Worm (Caenorhabditis elegans) whole organism, L4 larva: ENCODE measurements around the gene srh-276.

Experiments
- F10B5.3 ChIP-seq: sonication (generic microtip); optimal IDR thresholded peaks from 2 replicates; lab custom pipeline; 2016; ENCODE audit warnings: mild to moderate bottlenecking, missing genetic modification characterization, missing compliant biosample characterization
- F26F4.8 ChIP-seq: fragments of 200-800 bp; sonication (Bioruptor generic); conservative IDR thresholded peaks from 2 replicates; pipeline ENCODE4 v1.3.6; 2022; ENCODE audit warnings: missing genetic modification characterization, missing compliant biosample characterization
- F44E2.7 ChIP-seq: fragments of 200-800 bp; sonication (Bioruptor generic); IDR thresholded peaks from 2 replicates; pipeline ENCODE4 v2.1.2; 2022; ENCODE audit warnings: missing genetic modification characterization, missing compliant biosample characterization
- T26A8.4 ChIP-seq: fragments of 200-800 bp; sonication (Bioruptor generic); IDR thresholded peaks from 2 replicates; pipeline ENCODE4 v1.3.6; 2022; ENCODE audit warnings: missing genetic modification characterization, missing compliant biosample characterization
- Y105C5A.15 ChIP-seq: fragments of 200-800 bp; sonication (Bioruptor generic); IDR thresholded peaks from 2 replicates; pipeline ENCODE4 v1.3.6; 2022; ENCODE audit warnings: missing genetic modification characterization, missing compliant biosample characterization
- Y5F2A.4 ChIP-seq: fragments of 200-800 bp; sonication (Bioruptor generic); optimal IDR thresholded peaks from 2 replicates; lab custom pipeline; 2018; ENCODE audit warnings: mild to moderate bottlenecking, missing genetic modification characterization, missing compliant biosample characterization
- ZK337.2 ChIP-seq: fragments of 200-800 bp; sonication (Bioruptor generic); IDR thresholded peaks from 2 replicates; pipeline ENCODE4 v1.3.6; 2022; ENCODE audit warnings: missing genetic modification reagents, missing genetic modification characterization, missing compliant biosample characterization
- ZK546.5 ChIP-seq, 2 experiments: sonication (generic microtip); optimal IDR thresholded peaks; 2 replicates each; lab custom pipeline; 2017; ENCODE audit warnings: missing biosample characterization in 2 of 2, missing genetic modification characterization in 2 of 2
- arid-1 ChIP-seq: fragments of 200-800 bp; sonication (Bioruptor generic); conservative IDR thresholded peaks from 2 replicates; pipeline ENCODE4 v1.3.6; 2022; ENCODE audit warnings: missing genetic modification reagents, missing genetic modification characterization, missing compliant biosample characterization
- attf-4 ChIP-seq: sonication (generic microtip); optimal IDR thresholded peaks from 3 replicates; lab custom pipeline; 2017; ENCODE audit warnings: missing biosample characterization, missing genetic modification characterization
- ceh-20 ChIP-seq: fragments of 200-800 bp; sonication (Bioruptor generic); IDR thresholded peaks from 2 replicates; pipeline ENCODE4 v1.3.6; 2022; ENCODE audit warnings: missing genetic modification reagents, missing genetic modification characterization, missing compliant biosample characterization
- ceh-82 ChIP-seq: sonication (generic microtip); optimal IDR thresholded peaks from 2 replicates; lab custom pipeline; 2017; ENCODE audit warnings: missing biosample characterization, missing genetic modification characterization
- ctbp-1 ChIP-seq: fragments of 200-800 bp; sonication (Bioruptor generic); IDR thresholded peaks from 2 replicates; pipeline ENCODE4 v1.3.6; 2022; ENCODE audit warnings: missing genetic modification reagents, missing genetic modification characterization, missing compliant biosample characterization
- daf-16 ChIP-seq, 3 experiments: sonication (generic microtip); optimal IDR thresholded peaks; 2 replicates each; lab custom pipeline; 2016 to 2017; ENCODE audit warnings: missing genetic modification characterization in 3 of 3, missing genetic modification reagents in 3 of 3, mild to moderate bottlenecking in 2 of 3, missing compliant biosample characterization in 2 of 3, missing biosample characterization in 1 of 3, moderate library complexity in 1 of 3
- dmd-6 ChIP-seq: fragments of 200-800 bp; sonication (Bioruptor generic); IDR thresholded peaks from 2 replicates; pipeline ENCODE4 v1.3.6; 2022; ENCODE audit warnings: missing genetic modification reagents, missing genetic modification characterization, missing compliant biosample characterization
- dpl-1 ChIP-seq: fragments of 150-350 bp; optimal IDR thresholded peaks from 2 replicates; lab custom pipeline; 2014; ENCODE audit warnings: missing biosample characterization, missing genetic modification reagents, missing genetic modification characterization
- egl-43 ChIP-seq: fragments of 200-800 bp; sonication (Bioruptor generic); IDR thresholded peaks from 2 replicates; pipeline ENCODE4 v1.3.6; 2022; ENCODE audit warnings: missing genetic modification reagents, missing genetic modification characterization, missing compliant biosample characterization
- fkh-10 ChIP-seq: fragments of 150-350 bp; optimal IDR thresholded peaks from 2 replicates; lab custom pipeline; 2014; ENCODE audit warnings: missing biosample characterization, missing genetic modification reagents, missing genetic modification characterization
- gei-8 ChIP-seq: fragments of 200-800 bp; sonication (Bioruptor generic); optimal IDR thresholded peaks from 2 replicates; lab custom pipeline; 2018; ENCODE audit warnings: mild to moderate bottlenecking, missing genetic modification characterization, missing compliant biosample characterization
- hlh-11 ChIP-seq: fragments of 200-800 bp; sonication (Bioruptor generic); optimal IDR thresholded peaks from 2 replicates; lab custom pipeline; 2018; ENCODE audit warnings: mild to moderate bottlenecking, missing genetic modification characterization, missing compliant biosample characterization
- hlh-30 ChIP-seq: sonication (generic microtip); optimal IDR thresholded peaks from 2 replicates; lab custom pipeline; 2017; ENCODE audit warnings: antibody characterized with exemption, mild to moderate bottlenecking, missing genetic modification characterization, missing compliant biosample characterization; ENCODE audit not compliant: insufficient read depth
- hmg-1.1 ChIP-seq: fragments of 200-800 bp; sonication (Bioruptor generic); IDR thresholded peaks from 2 replicates; pipeline ENCODE4 v1.3.6; 2022; ENCODE audit warnings: missing genetic modification reagents, missing genetic modification characterization, missing compliant biosample characterization
- lim-7 ChIP-seq: fragments of 200-800 bp; sonication (Bioruptor generic); IDR thresholded peaks from 2 replicates; pipeline ENCODE4 v1.3.6; 2022; ENCODE audit warnings: missing genetic modification characterization, missing compliant biosample characterization
- lin-1 ChIP-seq: fragments of 200-800 bp; sonication (Bioruptor generic); IDR thresholded peaks from 2 replicates; pipeline ENCODE4 v1.3.6; 2022; ENCODE audit warnings: missing genetic modification reagents, missing genetic modification characterization, missing compliant biosample characterization
- lin-13 ChIP-seq: fragments of 150-350 bp; optimal IDR thresholded peaks from 2 replicates; lab custom pipeline; 2014; ENCODE audit warnings: missing biosample characterization, missing genetic modification reagents, missing genetic modification characterization
- lsy-2 ChIP-seq, 2 experiments: fragments of 150-350 bp in 1 of 2; sonication (generic microtip) in 1 of 2; optimal IDR thresholded peaks; 2 replicates each; lab custom pipeline; 2014 to 2017; ENCODE audit warnings: missing biosample characterization in 2 of 2, missing genetic modification characterization in 2 of 2
- mes-2 ChIP-seq: sonication (generic microtip); optimal IDR thresholded peaks from 2 replicates; lab custom pipeline; 2016; ENCODE audit warnings: missing genotype, mild to moderate bottlenecking, missing genetic modification characterization, missing compliant biosample characterization; ENCODE audit not compliant: poor library complexity, severe bottlenecking
- nhr-10 ChIP-seq: fragments of 150-350 bp; optimal IDR thresholded peaks from 2 replicates; lab custom pipeline; 2014; ENCODE audit warnings: missing biosample characterization, missing genetic modification characterization
- nhr-102 ChIP-seq: sonication (generic microtip); optimal IDR thresholded peaks from 2 replicates; lab custom pipeline; 2016; ENCODE audit warnings: mild to moderate bottlenecking, missing genetic modification characterization, moderate library complexity, missing compliant biosample characterization
- nhr-237 ChIP-seq: sonication (generic microtip); optimal IDR thresholded peaks from 2 replicates; lab custom pipeline; 2017; ENCODE audit warnings: missing biosample characterization, missing genetic modification characterization
- nhr-28 ChIP-seq: fragments of 150-350 bp; optimal IDR thresholded peaks from 2 replicates; lab custom pipeline; 2014; ENCODE audit warnings: missing biosample characterization, missing genetic modification characterization
- nhr-41 ChIP-seq: fragments of 200-800 bp; sonication (Bioruptor generic); IDR thresholded peaks from 2 replicates; pipeline ENCODE4 v1.3.6; 2022; ENCODE audit warnings: missing genetic modification reagents, missing genetic modification characterization, missing compliant biosample characterization
- nhr-42 ChIP-seq: fragments of 200-800 bp; sonication (Bioruptor generic); IDR thresholded peaks from 2 replicates; pipeline ENCODE4 v1.3.6; 2022; ENCODE audit warnings: missing genetic modification characterization, missing compliant biosample characterization
- pha-4 ChIP-seq, 2 experiments: fragments of 150-350 bp in 1 of 2; fragments of 200-800 bp in 1 of 2; sonication (Bioruptor generic) in 1 of 2; IDR thresholded peaks in 1 of 2; optimal IDR thresholded peaks in 1 of 2; 2 replicates each; pipeline versions ENCODE4 v1.3.6 to Lab custom; 2014 to 2022; ENCODE audit warnings: missing genetic modification characterization in 2 of 2, missing genetic modification reagents in 2 of 2, missing biosample characterization in 1 of 2, missing compliant biosample characterization in 1 of 2
- php-3 ChIP-seq: fragments of 200-800 bp; sonication (Bioruptor generic); IDR thresholded peaks from 2 replicates; pipeline ENCODE4 v1.3.6; 2022; ENCODE audit warnings: missing genetic modification reagents, missing genetic modification characterization, missing compliant biosample characterization
- rbr-2 ChIP-seq: sonication (generic microtip); optimal IDR thresholded peaks from 2 replicates; lab custom pipeline; 2016; ENCODE audit warnings: missing genotype, missing genetic modification characterization, missing compliant biosample characterization
- saeg-2 ChIP-seq: fragments of 200-800 bp; sonication (Bioruptor generic); IDR thresholded peaks from 2 replicates; pipeline ENCODE4 v1.3.6; 2022; ENCODE audit warnings: missing genetic modification reagents, missing genetic modification characterization, missing compliant biosample characterization
- snpc-1.2 ChIP-seq: fragments of 200-800 bp; sonication (Bioruptor generic); IDR thresholded peaks from 2 replicates; pipeline ENCODE4 v1.3.6; 2022; ENCODE audit warnings: missing genetic modification reagents, missing genetic modification characterization, missing compliant biosample characterization
- snpc-4 ChIP-seq: fragments of 150-350 bp; optimal IDR thresholded peaks from 2 replicates; lab custom pipeline; 2014; ENCODE audit warnings: missing biosample characterization, missing genetic modification characterization
- spr-1 ChIP-seq: sonication (generic microtip); optimal IDR thresholded peaks from 2 replicates; lab custom pipeline; 2016; ENCODE audit warnings: mild to moderate bottlenecking, missing genetic modification characterization, missing compliant biosample characterization
- spr-3 ChIP-seq: fragments of 200-800 bp; sonication (Bioruptor generic); optimal IDR thresholded peaks from 2 replicates; lab custom pipeline; 2018; ENCODE audit warnings: mild to moderate bottlenecking, missing genetic modification characterization, missing compliant biosample characterization
- tra-1 ChIP-seq: fragments of 200-800 bp; sonication (Bioruptor generic); IDR thresholded peaks from 2 replicates; pipeline ENCODE4 v1.3.6; 2022; ENCODE audit warnings: missing genetic modification reagents, missing genetic modification characterization, missing compliant biosample characterization
- unc-62 ChIP-seq, 3 experiments: fragments of 150-350 bp in 1 of 3; sonication (generic microtip); optimal IDR thresholded peaks in 2 of 3; peaks in 1 of 3; 1 replicate in 1 of 3; 2 replicates in 2 of 3; lab custom pipeline; 2014 to 2017; ENCODE audit warnings: missing biosample characterization in 3 of 3, missing genetic modification characterization in 3 of 3, missing genetic modification reagents in 3 of 3, missing genotype in 1 of 3
- vab-7 ChIP-seq: fragments of 200-800 bp; sonication (Bioruptor generic); IDR thresholded peaks from 2 replicates; pipeline ENCODE4 v1.3.6; 2022; ENCODE audit warnings: missing genetic modification reagents, missing genetic modification characterization, missing compliant biosample characterization
- zfp-3 ChIP-seq: fragments of 200-800 bp; sonication (Bioruptor generic); conservative IDR thresholded peaks from 2 replicates; pipeline ENCODE4 v1.3.6; 2022; ENCODE audit warnings: missing genetic modification reagents, missing genetic modification characterization, missing compliant biosample characterization

Gene srh-276

DNA sequence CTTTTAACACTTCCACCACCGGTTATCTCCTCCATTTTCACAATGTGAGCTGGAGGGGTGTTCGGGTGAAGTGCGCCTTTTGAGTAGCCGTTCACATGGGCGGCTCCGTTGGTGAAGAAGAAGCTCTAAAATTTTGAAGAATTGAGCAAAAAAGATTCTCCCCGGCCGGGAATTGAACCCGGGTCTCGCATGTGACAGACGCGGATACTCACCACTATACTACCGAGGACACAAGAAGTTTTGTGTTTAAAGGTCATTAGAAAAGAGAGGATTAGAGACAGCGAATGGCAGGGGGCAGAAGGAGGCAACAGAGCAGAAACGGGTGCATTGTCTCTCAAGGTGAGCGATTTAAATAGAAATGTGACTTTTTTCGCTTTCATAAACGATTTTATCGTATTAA lies 22.5 kb downstream of the srh-276 start (continued):
- TF ChIP-seq ctbp-1 (GFP tag; lab: Robert Waterston, UW) (0 out of 2 replicates have a peak, but pooled peaks have one; percentile 26), rbr-2 (tag; lab: Kevin White, UChicago) (peak; percentile 45), spr-3 (peak; percentile 53), ZK337.2 (GFP tag; lab: Robert Waterston, UW) (no peak), saeg-2 (GFP tag; lab: Robert Waterston, UW) (no peak), nhr-102 (tag; lab: Kevin White, UChicago) (peak; percentile 54), Y105C5A.15 (GFP tag; lab: Robert Waterston, UW) (peak; percentile 63; the same call in 1 of the 2 replicates), T26A8.4 (GFP tag; lab: Robert Waterston, UW) (peak; percentile 60; the same call in 1 of the 2 replicates), F26F4.8 (GFP tag; lab: Robert Waterston, UW) (peak; percentile 87), gei-8 (GFP tag; lab: Kevin White, UChicago) (no peak), php-3 (GFP tag; lab: Robert Waterston, UW) (peak; percentile 60), zfp-3 (GFP tag; lab: Robert Waterston, UW) (no peak), dpl-1 (peak; percentile 10), nhr-237 (tag; lab: Kevin White, UChicago) (no peak), pha-4 (GFP tag; IDR thresholded peaks at IDR 0.05; lab: Robert Waterston, UW) (peak; percentile 90), pha-4 (tag; optimal IDR thresholded peaks at IDR 0.05; lab: Kevin White, UChicago) (no peak), snpc-4 (tag; lab: Kevin White, UChicago) (no peak), nhr-10 (tag; lab: Kevin White, UChicago) (no peak), arid-1 (GFP tag; lab: Robert Waterston, UW) (peak; percentile 73), ZK546.5 (tag; optimal IDR thresholded peaks at IDR 0.05; lab: Kevin White, UChicago) (no peak), attf-4 (no peak), lim-7 (GFP tag; lab: Robert Waterston, UW) (peak; percentile 89), ceh-20 (no peak), lin-13 (GFP tag; lab: Kevin White, UChicago) (peak; percentile 47)

DNA sequence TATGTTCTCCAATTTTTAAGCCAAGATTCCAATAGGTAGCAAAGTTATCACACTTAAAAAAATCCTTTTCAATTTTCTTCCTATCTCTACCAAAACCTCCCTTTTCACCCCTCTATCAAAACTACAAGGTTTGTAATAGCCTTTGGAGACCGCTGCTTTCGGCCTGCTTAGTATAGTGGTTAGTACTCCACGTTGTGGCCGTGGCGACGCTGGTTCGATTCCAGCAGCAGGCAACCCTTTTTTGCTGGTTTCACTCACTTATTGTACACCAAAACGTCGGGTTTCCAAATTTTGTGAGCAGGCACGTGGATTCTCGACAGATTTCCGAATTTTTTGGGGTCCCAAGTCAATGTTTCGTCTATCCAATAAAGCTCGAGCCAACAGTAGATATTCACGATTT lies 24.7 kb downstream of the srh-276 start:
- TF ChIP-seq nhr-42, result 0 out of 2 replicates have a peak, but pooled peaks have one; percentile 9
- TF ChIP-seq F10B5.3 (tag; lab: Kevin White, UChicago), result no peak
- TF ChIP-seq lin-1 (GFP tag; lab: Robert Waterston, UW), result 0 out of 2 replicates have a peak, but pooled peaks have one; percentile 19
- TF ChIP-seq spr-1 (tag; lab: Kevin White, UChicago), result peak; percentile 22
- peak in 1 of 2 experiments; percentile 25 for TF ChIP-seq lsy-2 (tag; optimal IDR thresholded peaks at IDR 0.05; lab: Kevin White, UChicago)
- TF ChIP-seq T26A8.4 (GFP tag; lab: Robert Waterston, UW), result peak; percentile 56
- 0 out of 2 replicates have a peak, but pooled peaks have one; percentile 25 for TF ChIP-seq F44E2.7
- no peak for TF ChIP-seq lin-13 (GFP tag; lab: Kevin White, UChicago)
- peak; percentile 11 for TF ChIP-seq hlh-11 (tag; lab: Kevin White, UChicago)
- TF ChIP-seq ctbp-1 (GFP tag; lab: Robert Waterston, UW), result peak; percentile 35; the same call in 1 of the 2 replicates
- TF ChIP-seq nhr-41 (GFP tag; lab: Robert Waterston, UW), result no peak; the same call in 1 of the 2 replicates
- no peak for TF ChIP-seq fkh-10 (GFP tag; lab: Kevin White, UChicago)
- no peak for TF ChIP-seq Y5F2A.4
- no peak for TF ChIP-seq nhr-237 (tag; lab: Kevin White, UChicago)
- TF ChIP-seq zfp-3 (GFP tag; lab: Robert Waterston, UW), result no peak
- no peak for TF ChIP-seq ceh-82 (tag; lab: Kevin White, UChicago)
- 0 out of 2 replicates have a peak, but pooled peaks have one; percentile 53 for TF ChIP-seq tra-1 (GFP tag; lab: Robert Waterston, UW)
- 0 out of 2 replicates have a peak, but pooled peaks have one; percentile 10 for TF ChIP-seq ceh-20
- TF ChIP-seq hmg-1.1 (GFP tag; lab: Robert Waterston, UW), result peak; percentile 54; the same call in 1 of the 2 replicates
- peak; percentile 39; the same call in 1 of the 2 replicates for TF ChIP-seq pha-4 (GFP tag; IDR thresholded peaks at IDR 0.05; lab: Robert Waterston, UW)
- no peak for TF ChIP-seq pha-4 (tag; optimal IDR thresholded peaks at IDR 0.05; lab: Kevin White, UChicago)
- peak in 1 of 2 experiments; percentile 46 for TF ChIP-seq daf-16 (GFP tag; optimal IDR thresholded peaks at IDR 0.05; lab: Kevin White, UChicago)
- peak; percentile 43 for TF ChIP-seq daf-16 (tag; optimal IDR thresholded peaks at IDR 0.05; lab: Kevin White, UChicago)
- peak; percentile 19 for TF ChIP-seq hlh-30
- 0 out of 2 replicates have a peak, but pooled peaks have one; percentile 37 for TF ChIP-seq vab-7 (GFP tag; lab: Robert Waterston, UW)
- peak; percentile 87 for TF ChIP-seq egl-43 (GFP tag; lab: Robert Waterston, UW)
- TF ChIP-seq dmd-6 (GFP tag; lab: Robert Waterston, UW), result peak; percentile 44
- peak in 1 of 2 experiments; percentile 96 for TF ChIP-seq unc-62 (GFP tag; optimal IDR thresholded peaks at IDR 0.05 in 1 of 2; lab: Kevin White, UChicago)
- TF ChIP-seq unc-62 (tag; optimal IDR thresholded peaks at IDR 0.05; lab: Kevin White, UChicago), result no peak
- TF ChIP-seq nhr-28 (tag; lab: Kevin White, UChicago), result peak; percentile 33
- TF ChIP-seq nhr-102 (tag; lab: Kevin White, UChicago), result no peak
- peak; percentile 68 for TF ChIP-seq mes-2 (tag; lab: Kevin White, UChicago)
- peak; percentile 72; the same call in 1 of the 2 replicates for TF ChIP-seq snpc-1.2 (GFP tag; lab: Robert Waterston, UW)
- TF ChIP-seq lim-7 (GFP tag; lab: Robert Waterston, UW), result peak; percentile 76
